Fruit fly (Drosophila melanogaster): ENCODE measurements around the gene Coa7.

DNA sequence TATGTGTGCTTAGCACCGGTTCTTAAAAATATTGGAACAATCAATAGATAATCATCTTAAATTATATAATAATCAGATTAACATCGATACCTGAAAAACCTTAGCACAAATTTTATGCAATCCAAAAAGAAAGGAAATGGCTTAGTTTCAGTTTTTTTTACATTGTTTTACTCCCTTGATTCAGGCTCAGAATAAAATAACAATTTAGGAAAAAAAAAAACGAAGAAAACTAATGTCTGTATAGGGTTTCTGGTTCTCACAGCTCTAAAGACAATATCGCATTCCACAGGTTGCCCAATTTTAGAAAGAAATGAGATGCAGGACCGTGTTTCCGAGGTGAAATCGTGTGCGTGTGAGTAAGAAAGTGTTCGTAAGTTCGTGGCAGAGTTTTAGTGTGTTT, 9.3 kb downstream of the Coa7 start, which contains the start of gene zyd:
- TF ChIP-seq toe (GFP tag; optimal IDR thresholded peaks at IDR 0.05) (no peak), bab1 (GFP tag; optimal IDR thresholded peaks at IDR 0.05) (no peak), CG14711 (tag; optimal IDR thresholded peaks at IDR 0.05) (no peak), CG12768 (GFP tag; optimal IDR thresholded peaks at IDR 0.05) (no peak), Mnt (GFP tag; optimal IDR thresholded peaks at IDR 0.05) (no peak), cic (GFP tag; optimal IDR thresholded peaks at IDR 0.05) (no peak)

Measured in whole organism, adult.